Fruit fly (Drosophila melanogaster) whole organism, pupa: ENCODE results near the gene CG12814.
A peak's percentile ranks its signal among the peaks of the same experiment; 100 is the strongest.

Source experiments
- CG10348 ChIP-seq: fragments of 200-800 bp; sonication (Bioruptor generic); IDR thresholded peaks from 2 replicates; pipeline ENCODE4 v1.3.6; 2022; ENCODE audit warnings: missing biosample characterization, missing genetic modification characterization
- CG12605 ChIP-seq: fragments of 200-800 bp; sonication (Bioruptor generic); IDR thresholded peaks from 2 replicates; pipeline ENCODE4 v1.3.6; 2022; ENCODE audit warnings: missing biosample characterization, missing genetic modification characterization
- CG13204 ChIP-seq: fragments of 200-800 bp; sonication (Bioruptor generic); optimal IDR thresholded peaks from 2 replicates; lab custom pipeline; 2018; ENCODE audit warnings: missing biosample characterization, mild to moderate bottlenecking, missing genetic modification characterization, moderate library complexity
- CG14655 ChIP-seq: fragments of 200-800 bp; sonication (Bioruptor generic); optimal IDR thresholded peaks from 3 replicates; lab custom pipeline; 2017; ENCODE audit warnings: mild to moderate bottlenecking, missing biosample characterization, missing genetic modification reagents, missing genetic modification characterization
- CG15710 ChIP-seq: fragments of 200-800 bp; sonication (Bioruptor generic); optimal IDR thresholded peaks from 2 replicates; lab custom pipeline; 2018; ENCODE audit warnings: missing biosample characterization, mild to moderate bottlenecking, missing genetic modification characterization, moderate library complexity
- CG17806 ChIP-seq: fragments of 200-800 bp; sonication (Bioruptor generic); optimal IDR thresholded peaks from 2 replicates; lab custom pipeline; 2018; ENCODE audit warnings: missing biosample characterization, mild to moderate bottlenecking, missing genetic modification characterization, moderate library complexity
- CG32121 ChIP-seq: fragments of 200-800 bp; sonication (Bioruptor generic); IDR thresholded peaks from 2 replicates; pipeline ENCODE4 v1.3.6; 2022; ENCODE audit warnings: missing biosample characterization, missing genetic modification characterization
- CG34367 ChIP-seq: fragments of 200-800 bp; sonication (Bioruptor generic); optimal IDR thresholded peaks from 2 replicates; lab custom pipeline; 2018; ENCODE audit warnings: missing biosample characterization, mild to moderate bottlenecking, missing genetic modification characterization
- CG4496 ChIP-seq: fragments of 200-800 bp; sonication (Bioruptor generic); IDR thresholded peaks from 3 replicates; pipeline ENCODE4 v1.3.6; 2022; ENCODE audit warnings: missing biosample characterization, missing genetic modification characterization
- CG8159 ChIP-seq: fragments of 200-800 bp; sonication (Bioruptor generic); optimal IDR thresholded peaks from 3 replicates; lab custom pipeline; 2018; ENCODE audit warnings: missing biosample characterization, mild to moderate bottlenecking, missing genetic modification characterization, moderate library complexity
- CG8301 ChIP-seq: fragments of 200-800 bp; sonication (Bioruptor generic); optimal IDR thresholded peaks from 2 replicates; lab custom pipeline; 2018; ENCODE audit warnings: missing biosample characterization, mild to moderate bottlenecking, missing genetic modification characterization
- CG9948 ChIP-seq: fragments of 200-800 bp; sonication (Bioruptor generic); optimal IDR thresholded peaks from 2 replicates; lab custom pipeline; 2018; ENCODE audit warnings: missing biosample characterization, mild to moderate bottlenecking, missing genetic modification characterization, moderate library complexity
- D1 ChIP-seq: fragments of 200-800 bp; sonication (Bioruptor generic); optimal IDR thresholded peaks from 2 replicates; lab custom pipeline; 2018; ENCODE audit warnings: missing biosample characterization, mild to moderate bottlenecking, missing genetic modification characterization, moderate library complexity
- EcR ChIP-seq: fragments of 200-800 bp; sonication (Bioruptor generic); optimal IDR thresholded peaks from 3 replicates; lab custom pipeline; 2019; ENCODE audit warnings: missing biosample characterization, missing genetic modification characterization, mild to moderate bottlenecking, moderate library complexity, missing genetic modification reagents
- Ets98B ChIP-seq: fragments of 200-800 bp; sonication (Bioruptor generic); IDR thresholded peaks from 2 replicates; pipeline ENCODE4 v1.3.6; 2022; ENCODE audit warnings: missing biosample characterization, missing genetic modification characterization
- Pif1A ChIP-seq: fragments of 200-800 bp; sonication (Bioruptor generic); optimal IDR thresholded peaks from 3 replicates; lab custom pipeline; 2016; ENCODE audit warnings: missing biosample characterization, missing genetic modification characterization
- Pif1B ChIP-seq: fragments of 200-800 bp; sonication (Bioruptor generic); optimal IDR thresholded peaks from 3 replicates; lab custom pipeline; 2016; ENCODE audit warnings: missing biosample characterization, missing genetic modification characterization
- Snoo ChIP-seq: fragments of 200-800 bp; sonication (Bioruptor generic); optimal IDR thresholded peaks from 3 replicates; lab custom pipeline; 2017; ENCODE audit warnings: missing biosample characterization, mild to moderate bottlenecking, missing genetic modification characterization, inconsistent platforms
- fd96Ca ChIP-seq: fragments of 200-800 bp; sonication (Bioruptor generic); IDR thresholded peaks from 3 replicates; pipeline ENCODE4 v1.3.6; 2022; ENCODE audit warnings: missing biosample characterization, missing genetic modification characterization
- gl ChIP-seq: fragments of 200-800 bp; sonication (Bioruptor generic); optimal IDR thresholded peaks from 2 replicates; lab custom pipeline; 2018; ENCODE audit warnings: missing biosample characterization, mild to moderate bottlenecking, missing genetic modification characterization
- rn ChIP-seq: fragments of 200-800 bp; sonication (Bioruptor generic); IDR thresholded peaks from 2 replicates; pipeline ENCODE4 v1.3.6; 2022; ENCODE audit warnings: missing biosample characterization, missing genetic modification characterization

The CG12814 gene

DNA sequence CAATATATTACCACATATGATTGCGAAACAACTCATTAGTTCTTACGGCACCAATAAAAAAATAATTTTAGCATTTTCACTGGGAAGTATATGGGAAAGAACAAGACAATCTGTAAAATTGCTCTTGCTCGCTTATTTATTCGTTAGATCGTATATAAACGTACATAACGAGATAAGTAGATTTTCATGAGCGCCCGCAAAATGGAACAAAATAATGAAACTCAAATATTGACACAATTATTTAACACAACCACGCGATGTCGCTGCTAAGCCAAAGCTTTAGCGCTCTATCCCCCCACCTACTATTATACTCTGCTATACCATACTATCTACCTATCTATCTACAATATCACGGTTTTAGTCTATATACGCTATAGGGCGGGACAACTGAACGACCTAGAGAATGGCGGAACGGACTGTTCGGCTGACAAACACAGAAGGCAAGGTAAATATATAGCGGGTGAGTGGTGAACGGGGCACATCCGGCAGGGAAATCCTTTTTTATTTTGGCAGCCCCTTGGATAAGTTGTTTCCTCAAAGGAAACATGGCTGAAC, 58.4 kb downstream of the CG12814 start:
- TF ChIP-seq CG8159 = no peak
- TF ChIP-seq CG9948 (tag; lab: Kevin White, UChicago) = no peak
- TF ChIP-seq fd96Ca (GFP tag; lab: Robert Waterston, UW) = no peak

DNA sequence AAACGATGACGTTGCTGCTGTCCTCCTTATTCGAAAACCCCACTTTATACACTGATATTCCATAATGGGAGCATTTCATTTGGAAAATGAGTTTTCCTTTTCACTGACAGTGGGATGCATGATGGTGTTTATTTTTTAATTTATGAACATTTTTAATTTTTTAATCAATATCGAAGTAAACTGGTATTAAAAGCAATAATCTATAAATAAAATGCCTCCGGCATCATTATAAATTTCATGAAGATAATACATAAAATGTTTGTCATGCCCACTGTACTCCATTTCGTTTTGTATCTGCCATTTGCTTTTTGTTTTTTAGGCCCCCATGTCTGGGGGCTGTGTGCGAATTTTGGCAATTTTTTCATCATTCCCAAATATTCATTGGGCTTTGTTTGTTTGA, 59.3 kb downstream of the CG12814 start:
- TF ChIP-seq gl = no peak
- peak; percentile 61 for TF ChIP-seq Pif1A
- TF ChIP-seq EcR (GFP tag; lab: Kevin White, UChicago) = no peak
- peak; percentile 38; the same call in 1 of the 2 replicates for TF ChIP-seq CG10348 (GFP tag; lab: Robert Waterston, UW)
- peak; percentile 68 for TF ChIP-seq rn (GFP tag; lab: Robert Waterston, UW)
- peak; percentile 58 for TF ChIP-seq CG17806 (tag; lab: Kevin White, UChicago)
- TF ChIP-seq CG14655 (GFP tag; lab: Kevin White, UChicago) = peak; percentile 59
- peak; percentile 90 for TF ChIP-seq CG32121 (GFP tag; lab: Robert Waterston, UW)
- TF ChIP-seq fd96Ca (GFP tag; lab: Robert Waterston, UW) = no peak
- TF ChIP-seq D1 (tag; lab: Kevin White, UChicago) = no peak
- peak; percentile 24 for TF ChIP-seq CG34367 (tag; lab: Kevin White, UChicago)
- peak; percentile 70 for TF ChIP-seq CG12605 (GFP tag; lab: Robert Waterston, UW)
- TF ChIP-seq Ets98B (GFP tag; lab: Robert Waterston, UW) = peak; percentile 87
- TF ChIP-seq Pif1B = peak; percentile 43
- no peak for TF ChIP-seq CG13204 (GFP tag; lab: Kevin White, UChicago)
- TF ChIP-seq Snoo = peak; percentile 43
- TF ChIP-seq CG8159 = peak; percentile 56
- peak; percentile 45 for TF ChIP-seq CG9948 (tag; lab: Kevin White, UChicago)
- TF ChIP-seq CG4496 = peak; percentile 80; the same call in 2 of the 3 replicates
- TF ChIP-seq CG8301 (tag; lab: Kevin White, UChicago) = peak; percentile 64
- TF ChIP-seq CG15710 (tag; lab: Kevin White, UChicago) = peak; percentile 40

DNA sequence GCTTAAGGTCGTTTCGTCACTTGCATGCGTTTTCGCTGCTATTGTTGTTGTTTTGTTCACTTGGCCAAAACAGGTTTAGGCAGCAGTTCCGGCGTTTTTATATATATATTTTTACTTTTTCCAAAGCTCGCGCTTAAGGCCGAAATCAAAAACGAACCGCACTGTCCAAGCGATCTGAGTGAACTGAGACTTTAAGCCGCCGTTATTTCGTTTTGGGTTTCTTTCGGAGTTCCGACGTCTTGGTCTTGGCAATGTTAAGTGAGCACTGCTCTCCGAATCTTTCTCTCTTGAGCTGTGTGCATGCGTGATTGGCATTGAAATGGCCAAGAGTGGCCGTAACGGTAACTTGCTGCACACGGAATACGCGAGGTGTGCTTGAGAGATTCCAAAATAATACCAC, 63.9 kb downstream of the CG12814 start, which contains the start of gene knk:
knk (minus strand) TSS at position 188 of the 400 bp plus-strand sequence.
- no peak for TF ChIP-seq rn (GFP tag; lab: Robert Waterston, UW)
- 0 out of 2 replicates have a peak, but pooled peaks have one; percentile 13 for TF ChIP-seq CG32121 (GFP tag; lab: Robert Waterston, UW)
- no peak for TF ChIP-seq CG10348 (GFP tag; lab: Robert Waterston, UW)
- TF ChIP-seq CG8159 = no peak
- TF ChIP-seq CG17806 (tag; lab: Kevin White, UChicago) = no peak
- peak; percentile 63; the same call in 1 of the 2 replicates for TF ChIP-seq Ets98B (GFP tag; lab: Robert Waterston, UW)
- no peak for TF ChIP-seq CG34367 (tag; lab: Kevin White, UChicago)
- peak; percentile 11 for TF ChIP-seq gl
- 0 out of 3 replicates have a peak, but pooled peaks have one; percentile 41 for TF ChIP-seq CG4496
- TF ChIP-seq CG13204 (GFP tag; lab: Kevin White, UChicago) = no peak
- TF ChIP-seq EcR (GFP tag; lab: Kevin White, UChicago) = peak; percentile 41
- TF ChIP-seq CG12605 (GFP tag; lab: Robert Waterston, UW) = no peak
- TF ChIP-seq Snoo = no peak
- peak; percentile 25; the same call in 1 of the 3 replicates for TF ChIP-seq fd96Ca (GFP tag; lab: Robert Waterston, UW)
- TF ChIP-seq Pif1B = peak; percentile 50

DNA sequence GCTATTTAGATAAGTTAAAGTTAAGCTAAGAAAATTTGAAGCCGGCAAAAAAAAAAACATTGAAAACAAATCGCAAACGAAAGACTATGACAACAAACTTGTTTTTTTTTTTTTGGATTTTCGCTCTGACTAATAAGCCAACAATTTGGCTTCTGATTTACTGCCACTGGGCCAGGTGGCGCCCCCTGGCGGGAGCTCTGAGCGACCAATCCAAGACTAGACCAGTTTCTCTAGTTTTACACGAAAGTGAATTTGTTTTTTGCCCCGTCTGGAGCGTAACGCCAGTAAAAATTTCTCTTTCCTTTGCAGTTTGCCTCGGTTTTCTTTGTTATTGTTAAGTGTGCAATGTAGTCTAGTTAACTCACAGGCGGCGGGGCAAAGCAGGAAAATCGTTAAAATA, 64.6 kb downstream of the CG12814 start:
- TF ChIP-seq Snoo (no peak), CG4496 (peak; percentile 41; the same call in 1 of the 3 replicates), Ets98B (GFP tag; lab: Robert Waterston, UW) (peak; percentile 42; the same call in 1 of the 2 replicates), CG8301 (tag; lab: Kevin White, UChicago) (peak; percentile 45), CG14655 (GFP tag; lab: Kevin White, UChicago) (peak; percentile 52), CG32121 (GFP tag; lab: Robert Waterston, UW) (no peak), fd96Ca (GFP tag; lab: Robert Waterston, UW) (0 out of 3 replicates have a peak, but pooled peaks have one; percentile 29)

DNA sequence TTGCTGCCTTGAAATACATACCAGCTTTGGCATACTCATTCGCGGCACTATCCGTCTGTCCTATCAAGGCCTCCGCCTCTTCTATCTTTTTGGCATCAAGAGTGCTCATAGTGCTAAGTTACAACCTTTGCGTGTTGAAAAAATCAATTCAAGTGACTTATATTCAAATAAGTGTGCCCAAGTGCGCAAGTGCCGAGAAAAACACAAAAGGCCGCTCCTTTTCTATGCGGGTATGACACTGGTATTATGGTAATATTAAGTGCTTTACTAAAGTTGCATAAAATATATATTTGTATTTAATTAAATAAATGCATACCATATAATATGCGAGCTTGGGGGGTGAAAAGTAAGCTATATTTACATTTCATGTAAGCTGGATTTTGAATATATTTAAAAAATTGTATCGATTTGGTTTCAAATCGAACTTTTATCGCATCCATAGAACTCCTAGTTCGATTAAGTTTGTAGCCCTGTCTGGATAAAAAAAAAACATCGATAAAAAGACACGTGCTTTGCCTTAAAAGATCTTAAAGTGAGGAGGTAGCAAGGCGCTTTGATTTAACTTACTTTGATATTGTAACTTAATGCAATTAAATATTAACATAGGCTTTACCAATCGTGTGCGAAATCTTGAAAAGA, 68.0 kb downstream of the CG12814 start, which contains the start of the genes gammaSnap2 and ATPsynepsilonL:
gammaSnap2 (minus strand) TSS at position 135 of the 639 bp plus-strand sequence.
ATPsynepsilonL (plus strand) TSS at position 508 of the 639 bp plus-strand sequence.
- TF ChIP-seq CG17806 (tag; lab: Kevin White, UChicago) (peak; percentile 18), rn (GFP tag; lab: Robert Waterston, UW) (no peak)
